Worm (Caenorhabditis elegans) whole organism, L2 larva: ENCODE measurements around the gene clec-206.

Experiments used
- ama-1 ChIP-seq: fragments of 150-350 bp; optimal IDR thresholded peaks from 2 replicates; lab custom pipeline; 2018; ENCODE audit warnings: inconsistent platforms
- ceh-82 ChIP-seq: fragments of 150-350 bp; optimal IDR thresholded peaks from 2 replicates; lab custom pipeline; 2014; ENCODE audit warnings: missing biosample characterization, missing genetic modification characterization
- fos-1 ChIP-seq: fragments of 150-350 bp; optimal IDR thresholded peaks from 2 replicates; lab custom pipeline; 2014; ENCODE audit warnings: missing biosample characterization, missing genetic modification characterization
- lsy-2 ChIP-seq, 2 experiments: fragments of 150-350 bp in 1 of 2; sonication (generic microtip) in 1 of 2; optimal IDR thresholded peaks; 2 replicates each; lab custom pipeline; 2014 to 2017; ENCODE audit warnings: missing biosample characterization in 2 of 2, missing genetic modification characterization in 2 of 2
- nhr-12 ChIP-seq: fragments of 150-350 bp; optimal IDR thresholded peaks from 2 replicates; lab custom pipeline; 2014; ENCODE audit warnings: missing biosample characterization, missing genetic modification characterization
- unc-62 ChIP-seq: fragments of 150-350 bp; optimal IDR thresholded peaks from 2 replicates; lab custom pipeline; 2014; ENCODE audit warnings: missing biosample characterization, missing genetic modification reagents, missing genetic modification characterization

DNA sequence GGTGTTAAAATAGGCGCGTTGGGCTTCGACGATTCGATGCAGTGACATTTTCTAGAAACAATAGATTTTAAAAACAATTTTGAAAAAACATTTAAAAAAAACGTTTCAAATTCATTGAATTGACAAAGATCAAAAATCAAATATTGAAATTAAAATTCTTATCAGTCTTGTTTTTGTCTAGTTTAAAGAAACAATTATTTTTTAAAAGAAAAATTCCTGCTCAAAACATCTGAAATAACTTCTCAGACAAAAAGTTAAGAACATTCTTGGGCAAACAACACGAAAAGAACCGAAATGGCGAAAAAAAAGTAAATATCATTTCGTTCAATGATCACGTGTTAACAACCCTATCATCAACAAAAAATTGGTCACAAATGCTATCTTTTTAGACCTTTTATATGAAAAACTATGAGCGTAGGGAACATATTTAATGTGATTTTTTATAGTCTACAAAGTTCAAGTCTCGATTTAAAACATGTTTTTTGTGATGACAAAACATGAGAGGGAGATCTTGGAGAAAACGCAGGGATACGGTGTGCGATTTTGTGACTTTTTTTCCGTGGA lies 4.5 kb downstream of the clec-206 start, which contains the start of gene alh-5:
- no peak for TF ChIP-seq unc-62 (GFP tag; lab: Kevin White, UChicago)
- no peak for TF ChIP-seq fos-1 (tag; lab: Kevin White, UChicago)
- no peak for TF ChIP-seq nhr-12 (tag; lab: Kevin White, UChicago)
- TF ChIP-seq ceh-82 = no peak
- no peak for TF ChIP-seq lsy-2 (tag; optimal IDR thresholded peaks at IDR 0.05; lab: Kevin White, UChicago)
- TF ChIP-seq ama-1 = no peak
